Fruit fly (Drosophila melanogaster): ENCODE data around the gene CG4678.

dm6 chrX:16670691-16671481 is 25.0 kb upstream of the CG4678 start:
- TF ChIP-seq Crg-1 (GFP tag; optimal IDR thresholded peaks at IDR 0.05) = no peak
- TF ChIP-seq CG1620 (GFP tag; optimal IDR thresholded peaks at IDR 0.05) = no peak
- no peak for TF ChIP-seq kay (GFP tag; ENCODE audit: borderline replicate concordance)
- TF ChIP-seq Hr96 (GFP tag; optimal IDR thresholded peaks at IDR 0.05) = no peak
- TF ChIP-seq tj (GFP tag; optimal IDR thresholded peaks at IDR 0.05) = no peak
- TF ChIP-seq cic (GFP tag; optimal IDR thresholded peaks at IDR 0.05) = no peak
- TF ChIP-seq CG7101 (tag; optimal IDR thresholded peaks at IDR 0.05) = no peak
- TF ChIP-seq bab1 (GFP tag; optimal IDR thresholded peaks at IDR 0.05) = no peak
- no peak for TF ChIP-seq Mnt (GFP tag; optimal IDR thresholded peaks at IDR 0.05)
- no peak for TF ChIP-seq toe (GFP tag; optimal IDR thresholded peaks at IDR 0.05)
- no peak for TF ChIP-seq Clk (GFP tag; optimal IDR thresholded peaks at IDR 0.05)
